Fruit fly (Drosophila melanogaster) S2 (cell line): Measurements from ENCODE around the gene Vps39.

Experiments used
- CG8478 ChIP-seq: fragments of >200 bp; optimal IDR thresholded peaks from 2 replicates; lab custom pipeline; 2018
- CTCF ChIP-seq, 2 experiments: fragments of >200 bp; optimal IDR thresholded peaks; 2 replicates each; lab custom pipeline; 2018

DNA sequence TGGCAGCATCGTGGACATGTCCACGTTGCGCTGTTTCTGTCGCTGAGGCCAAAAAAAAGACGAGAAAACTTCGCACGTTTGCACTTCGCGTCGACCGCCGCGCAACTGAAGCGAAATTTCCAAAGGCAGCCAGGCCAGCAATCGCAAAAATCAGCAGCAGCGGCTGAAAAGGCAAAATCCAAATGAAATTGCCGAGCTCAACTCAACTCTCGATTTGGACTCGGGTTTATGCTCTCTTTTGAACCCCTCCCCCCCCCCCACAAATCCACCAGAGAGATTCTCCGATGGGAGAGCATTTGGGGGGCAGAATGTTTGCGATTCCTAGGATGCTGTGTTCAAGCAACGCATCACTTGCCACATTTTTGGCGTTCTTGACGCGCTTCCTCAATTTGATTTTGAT is 40.1 kb upstream of the Vps39 start, which contains the start of gene PKD:
- no peak for TF ChIP-seq CTCF (optimal IDR thresholded peaks at IDR 0.05; lab: Kevin White, UChicago)
- no peak for TF ChIP-seq CG8478 (lab: Kevin White, UChicago)
